Worm (Caenorhabditis elegans) whole organism, L4 larva: ENCODE results near the gene Y46H3C.5.
"Not testable (repeated sequence)": the region's sequence is repeated elsewhere in the genome, so short reads cannot be mapped to it uniquely, and the experiment has no call there.

Source experiments
- aly-2 ChIP-seq: sonication (generic microtip); optimal IDR thresholded peaks from 2 replicates; lab custom pipeline; 2018; ENCODE audit warnings: missing biosample characterization, missing genetic modification characterization
- nhr-237 ChIP-seq: sonication (generic microtip); optimal IDR thresholded peaks from 2 replicates; lab custom pipeline; 2017; ENCODE audit warnings: missing biosample characterization, missing genetic modification characterization
- rbr-2 ChIP-seq: sonication (generic microtip); optimal IDR thresholded peaks from 2 replicates; lab custom pipeline; 2016; ENCODE audit warnings: missing genotype, missing genetic modification characterization, missing compliant biosample characterization
- tra-1 ChIP-seq: fragments of 200-800 bp; sonication (Bioruptor generic); IDR thresholded peaks from 2 replicates; pipeline ENCODE4 v1.3.6; 2022; ENCODE audit warnings: missing genetic modification reagents, missing genetic modification characterization, missing compliant biosample characterization
- unc-62 ChIP-seq, 3 experiments: fragments of 150-350 bp in 1 of 3; sonication (generic microtip); optimal IDR thresholded peaks in 2 of 3; peaks in 1 of 3; 1 replicate in 1 of 3; 2 replicates in 2 of 3; lab custom pipeline; 2014 to 2017; ENCODE audit warnings: missing biosample characterization in 3 of 3, missing genetic modification characterization in 3 of 3, missing genetic modification reagents in 3 of 3, missing genotype in 1 of 3
- ztf-11 ChIP-seq: fragments of 150-350 bp; optimal IDR thresholded peaks from 2 replicates; lab custom pipeline; 2014; ENCODE audit warnings: missing biosample characterization, missing genetic modification characterization

- not testable (repeated sequence) for TF ChIP-seq nhr-237 (tag; lab: Kevin White, UChicago); ztf-11 (tag; lab: Kevin White, UChicago); unc-62 (GFP tag; optimal IDR thresholded peaks at IDR 0.05 in 1 of 2; lab: Kevin White, UChicago); unc-62 (tag; optimal IDR thresholded peaks at IDR 0.05; lab: Kevin White, UChicago); tra-1 (GFP tag; lab: Robert Waterston, UW); aly-2 (tag; lab: Kevin White, UChicago); rbr-2 (tag; lab: Kevin White, UChicago)
These were observed 20.2 kb upstream of the Y46H3C.5 start for ce11 chrV:1712471-1712870.
